Worm (Caenorhabditis elegans) whole organism, early embryonic: Measurements from ENCODE around the gene gcy-34.

Experiments used
- B0310.2 ChIP-seq: sonication (generic microtip); optimal IDR thresholded peaks from 2 replicates; lab custom pipeline; 2016; ENCODE audit warnings: mild to moderate bottlenecking, missing genetic modification characterization, missing compliant biosample characterization
- F13C5.2 ChIP-seq: sonication (generic microtip); optimal IDR thresholded peaks from 2 replicates; lab custom pipeline; 2017; ENCODE audit warnings: mild to moderate bottlenecking, missing genetic modification characterization, inconsistent platforms, missing compliant biosample characterization
- aly-1 ChIP-seq: sonication (generic microtip); optimal IDR thresholded peaks from 2 replicates; lab custom pipeline; 2016; ENCODE audit warnings: missing genetic modification characterization, missing compliant biosample characterization
- ama-1 ChIP-seq: fragments of 150-350 bp; optimal IDR thresholded peaks from 2 replicates; lab custom pipeline; 2014
- ceh-13 ChIP-seq: fragments of 200-800 bp; sonication (Bioruptor generic); optimal IDR thresholded peaks from 2 replicates; lab custom pipeline; 2018; ENCODE audit warnings: mild to moderate bottlenecking, missing genetic modification characterization, missing compliant biosample characterization
- ceh-36 ChIP-seq: sonication (generic microtip); optimal IDR thresholded peaks from 2 replicates; lab custom pipeline; 2016; ENCODE audit warnings: missing genetic modification characterization, inconsistent platforms, missing compliant biosample characterization
- flt-1 ChIP-seq: fragments of 200-800 bp; sonication (Bioruptor generic); IDR thresholded peaks from 2 replicates; pipeline ENCODE4 v1.3.6; 2022; ENCODE audit warnings: missing genetic modification characterization, missing compliant biosample characterization
- hmbx-1 ChIP-seq: sonication (generic microtip); optimal IDR thresholded peaks from 2 replicates; lab custom pipeline; 2016; ENCODE audit warnings: mild to moderate bottlenecking, missing genetic modification characterization, missing compliant biosample characterization
- hmg-4 ChIP-seq: fragments of 200-800 bp; sonication (Bioruptor generic); optimal IDR thresholded peaks from 2 replicates; lab custom pipeline; 2018; ENCODE audit warnings: mild to moderate bottlenecking, missing genetic modification characterization, missing compliant biosample characterization
- pes-1 ChIP-seq: fragments of 200-800 bp; sonication (Bioruptor generic); IDR thresholded peaks from 2 replicates; pipeline ENCODE4 v1.3.6; 2022; ENCODE audit warnings: missing genetic modification reagents, missing genetic modification characterization, missing compliant biosample characterization
- scrt-1 ChIP-seq: fragments of 200-800 bp; sonication (Bioruptor generic); IDR thresholded peaks from 2 replicates; pipeline ENCODE4 v1.3.6; 2022; ENCODE audit warnings: missing genetic modification characterization, missing compliant biosample characterization
- tra-4 ChIP-seq: sonication (generic microtip); optimal IDR thresholded peaks from 2 replicates; lab custom pipeline; 2017; ENCODE audit warnings: missing genetic modification characterization, missing compliant biosample characterization

DNA sequence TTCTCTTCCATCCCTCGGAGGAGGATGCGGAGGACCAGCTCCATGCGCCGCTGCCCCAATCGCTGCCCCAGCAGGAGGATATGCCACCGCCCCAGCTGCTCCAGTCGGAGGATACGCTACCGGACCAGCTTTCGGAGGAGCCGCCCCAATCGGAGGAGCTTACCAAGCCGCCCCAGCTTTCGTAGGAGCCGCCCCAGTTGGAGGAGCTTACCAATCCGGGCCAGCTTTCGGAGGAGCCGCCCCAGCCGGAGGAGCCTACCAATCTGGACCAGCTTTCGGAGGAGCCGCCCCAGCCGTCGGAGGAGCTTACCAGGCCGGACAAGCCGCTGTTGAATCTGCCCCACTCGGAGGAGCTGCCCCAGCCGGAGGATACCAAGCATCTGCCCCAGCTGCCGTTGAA, 29.8 kb upstream of the gcy-34 start:
- no peak for TF ChIP-seq hmbx-1 (tag; lab: Kevin White, UChicago)
- TF ChIP-seq ceh-36 (tag; lab: Kevin White, UChicago): peak; percentile 35
- no peak for TF ChIP-seq B0310.2 (tag; lab: Kevin White, UChicago)
- no peak for TF ChIP-seq ama-1 (lab: Kevin White, UChicago)
- no peak for TF ChIP-seq ceh-13
- peak; percentile 67; the same call in 1 of the 2 replicates for TF ChIP-seq scrt-1 (GFP tag; lab: Robert Waterston, UW)
- TF ChIP-seq flt-1 (GFP tag; lab: Robert Waterston, UW): no peak
- no peak for TF ChIP-seq tra-4 (tag; lab: Kevin White, UChicago)
- TF ChIP-seq aly-1 (tag; lab: Kevin White, UChicago): peak; percentile 18
- no peak for TF ChIP-seq hmg-4 (GFP tag; lab: Kevin White, UChicago)
- TF ChIP-seq pes-1 (GFP tag; lab: Robert Waterston, UW): no peak
- TF ChIP-seq F13C5.2 (tag; lab: Kevin White, UChicago): no peak
